Fruit fly (Drosophila melanogaster) whole organism, embryonic: ENCODE data around the gene CG15404.

Experiments used
- Awh ChIP-seq: fragments of 200-800 bp; sonication (Bioruptor generic); IDR thresholded peaks from 2 replicates; pipeline ENCODE4, ENCODE4 v1.3.6; 2022; ENCODE audit warnings: missing biosample characterization, missing genetic modification characterization
- CG15696 ChIP-seq: fragments of 200-800 bp; sonication (Bioruptor generic); optimal IDR thresholded peaks from 2 replicates; lab custom pipeline; 2019; ENCODE audit warnings: missing biosample characterization, mild to moderate bottlenecking, missing genetic modification characterization, moderate library complexity
- CG17802 ChIP-seq: fragments of 200-800 bp; sonication (Bioruptor generic); optimal IDR thresholded peaks from 2 replicates; lab custom pipeline; 2018; ENCODE audit warnings: missing biosample characterization, mild to moderate bottlenecking, missing genetic modification characterization, moderate library complexity
- CG2889 ChIP-seq: fragments of 200-800 bp; sonication (Bioruptor generic); IDR thresholded peaks from 3 replicates; pipeline ENCODE4 v1.3.6; 2022; ENCODE audit warnings: missing biosample characterization, missing genetic modification characterization
- CG30431 ChIP-seq: fragments of 200-800 bp; sonication (Bioruptor generic); optimal IDR thresholded peaks from 2 replicates; lab custom pipeline; 2017; ENCODE audit warnings: missing biosample characterization, missing genetic modification characterization
- CG3281 ChIP-seq: fragments of 200-800 bp; sonication (Bioruptor generic); optimal IDR thresholded peaks from 3 replicates; lab custom pipeline; 2017; ENCODE audit warnings: missing biosample characterization, mild to moderate bottlenecking, missing genetic modification characterization
- CG9932 ChIP-seq: fragments of 200-800 bp; sonication (Bioruptor generic); IDR thresholded peaks from 2 replicates; pipeline ENCODE4 v1.3.6; 2022; ENCODE audit warnings: missing biosample characterization, missing genetic modification characterization
- TFAM ChIP-seq: fragments of 200-800 bp; sonication (Bioruptor generic); optimal IDR thresholded peaks from 2 replicates; lab custom pipeline; 2017; ENCODE audit warnings: missing biosample characterization, missing genetic modification characterization, inconsistent platforms
- Tbp ChIP-seq: fragments of >200 bp; optimal IDR thresholded peaks from 2 replicates; lab custom pipeline; 2018; ENCODE audit warnings: missing biosample characterization, missing genetic modification characterization
- eve ChIP-seq, 2 experiments: fragments of >200 bp; optimal IDR thresholded peaks; 2 replicates each; lab custom pipeline; 2017; ENCODE audit warnings: missing biosample characterization in 2 of 2, missing genetic modification characterization in 2 of 2
- gro ChIP-seq: fragments of 200-800 bp; sonication (Bioruptor generic); optimal IDR thresholded peaks from 2 replicates; lab custom pipeline; 2016; ENCODE audit warnings: missing biosample characterization, missing genetic modification characterization
- nom ChIP-seq: fragments of 200-800 bp; sonication (Bioruptor generic); optimal IDR thresholded peaks from 2 replicates; lab custom pipeline; 2017; ENCODE audit warnings: missing biosample characterization, missing genetic modification characterization, mild to moderate bottlenecking, moderate library complexity, missing genetic modification reagents
- shn ChIP-seq: fragments of 200-800 bp; sonication (Bioruptor generic); optimal IDR thresholded peaks from 3 replicates; lab custom pipeline; 2016; ENCODE audit warnings: missing biosample characterization, missing genetic modification characterization

- no peak for TF ChIP-seq Tbp (GFP tag; lab: Kevin White, UChicago)
- TF ChIP-seq shn (GFP tag; lab: Kevin White, UChicago), result no peak
- TF ChIP-seq CG9932 (GFP tag; lab: Robert Waterston, UW), result no peak
- peak in 1 of 2 experiments; percentile 47 for TF ChIP-seq eve (GFP tag; optimal IDR thresholded peaks at IDR 0.05; lab: Kevin White, UChicago)
- TF ChIP-seq nom (GFP tag; lab: Kevin White, UChicago), result no peak
- no peak for TF ChIP-seq TFAM (GFP tag; lab: Kevin White, UChicago)
- TF ChIP-seq gro (GFP tag; lab: Kevin White, UChicago), result no peak
- no peak for TF ChIP-seq CG30431
- TF ChIP-seq CG17802, result no peak
- no peak for TF ChIP-seq CG2889 (GFP tag; lab: Robert Waterston, UW)
- TF ChIP-seq CG15696 (tag; lab: Kevin White, UChicago), result no peak
- peak; percentile 19 for TF ChIP-seq CG3281
- TF ChIP-seq Awh (GFP tag; lab: Robert Waterston, UW), result no peak
These were observed 15.3 kb upstream of the CG15404 start for dm6 chr2L:3158260-3159072.
